Worm (Caenorhabditis elegans): ENCODE results near the gene Y57G11B.3.

- no peak for TF ChIP-seq nhr-23 (tag; optimal IDR thresholded peaks at IDR 0.05)
- no peak for TF ChIP-seq unc-62 (GFP tag; optimal IDR thresholded peaks at IDR 0.05)
- no peak for TF ChIP-seq ztf-11 (tag; optimal IDR thresholded peaks at IDR 0.05)
- TF ChIP-seq nhr-237 (tag; optimal IDR thresholded peaks at IDR 0.05) = no peak
- TF ChIP-seq egl-27 (tag; optimal IDR thresholded peaks at IDR 0.05) = no peak
- no peak for TF ChIP-seq nhr-12 (tag; optimal IDR thresholded peaks at IDR 0.05)
- TF ChIP-seq ceh-82 (tag; optimal IDR thresholded peaks at IDR 0.05) = no peak
Observed at ce11 chrIV:14609774-14610173, 35.6 kb upstream of the Y57G11B.3 start.
